Worm (Caenorhabditis elegans): Measurements from ENCODE around the gene C08E8.5.
"Not testable (repeated sequence)": the region's sequence is repeated elsewhere in the genome, so short reads cannot be mapped to it uniquely, and the experiment has no call there.

C08E8.5 gene

DNA sequence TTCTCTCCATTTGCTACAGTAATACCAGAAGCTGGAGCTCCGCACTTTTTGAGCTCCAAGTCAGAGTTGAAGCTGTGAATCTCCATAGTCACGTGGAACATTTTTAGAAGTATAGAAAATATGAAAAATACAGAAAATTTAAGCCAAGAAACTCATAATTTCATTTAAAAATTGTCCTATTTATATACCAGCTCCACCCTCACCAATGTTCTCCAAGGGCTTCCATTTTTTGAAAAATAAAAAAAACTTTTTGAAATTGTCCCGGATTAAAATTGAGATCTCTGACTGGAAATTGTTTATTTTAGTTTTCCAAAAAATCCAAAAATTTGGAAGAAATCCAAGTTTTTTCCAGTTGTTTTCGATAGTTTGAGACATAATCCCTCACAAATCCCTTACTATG is at the start of gene C08E8.5:
Gene C08E8.5 (minus strand): TSS at position 101 of the 400 bp plus-strand sequence.
- TF ChIP-seq tab-1 (GFP tag; IDR thresholded peaks at IDR 0.05) (no peak), klf-2 (GFP tag; conservative IDR thresholded peaks at IDR 0.05) (no peak), ztf-29 (GFP tag; IDR thresholded peaks at IDR 0.05) (no peak), T22C8.4 (GFP tag; IDR thresholded peaks at IDR 0.05) (no peak), cog-1 (tag; optimal IDR thresholded peaks at IDR 0.05) (no peak), ref-1 (GFP tag; conservative IDR thresholded peaks at IDR 0.05) (no peak), flt-1 (GFP tag; IDR thresholded peaks at IDR 0.05) (no peak), med-1 (GFP tag; optimal IDR thresholded peaks at IDR 0.05; ENCODE audit: insufficient read depth) (no peak), ztf-23 (GFP tag; IDR thresholded peaks at IDR 0.05) (no peak)

DNA sequence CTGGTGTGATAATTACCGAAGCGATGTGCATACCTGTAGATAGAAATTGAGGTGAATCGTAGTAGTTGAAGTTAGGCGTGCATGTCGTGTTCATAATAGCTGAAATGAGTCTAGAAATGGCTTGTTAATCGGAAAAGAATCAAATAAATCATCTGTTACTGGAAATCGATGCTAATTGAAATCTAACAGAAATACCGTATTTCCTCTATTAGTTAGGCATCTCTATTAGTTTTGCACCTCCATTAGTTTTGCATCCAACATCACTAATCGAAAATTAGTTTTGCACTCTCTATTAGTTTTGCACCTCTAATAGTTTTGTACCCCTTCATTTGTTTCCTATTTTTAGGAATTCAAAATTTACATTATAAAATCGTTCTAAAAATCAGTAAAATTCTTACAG is 45.0 kb upstream of the C08E8.5 start, which contains the start of gene srh-209:
Gene srh-209 (minus strand): TSS at position 101 of the 400 bp plus-strand sequence.
- not testable (repeated sequence) for TF ChIP-seq cog-1 (tag; optimal IDR thresholded peaks at IDR 0.05); klf-2 (GFP tag; conservative IDR thresholded peaks at IDR 0.05); T22C8.4 (GFP tag; IDR thresholded peaks at IDR 0.05)

DNA sequence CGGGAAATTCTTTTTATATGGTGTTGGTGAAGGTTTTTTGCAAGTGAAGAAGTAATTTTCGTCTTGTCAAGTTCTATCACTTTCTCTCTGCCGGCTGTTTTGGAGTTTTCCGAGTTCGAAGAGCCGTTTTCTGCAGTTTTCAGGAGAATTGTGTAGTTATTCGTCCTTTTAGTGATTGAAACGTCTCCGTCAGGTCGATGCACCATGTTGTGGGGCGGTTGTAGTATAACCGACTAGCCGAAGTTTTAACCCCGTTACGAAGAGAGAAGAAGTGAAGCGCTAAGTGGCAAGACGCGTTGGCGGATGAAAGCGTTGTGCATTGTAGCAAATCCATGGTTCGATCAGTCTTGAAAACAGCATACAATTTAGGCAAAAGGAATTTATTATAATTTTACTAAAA is 43.0 kb upstream of the C08E8.5 start:
- TF ChIP-seq cog-1 (tag; optimal IDR thresholded peaks at IDR 0.05) (no peak), ztf-29 (GFP tag; IDR thresholded peaks at IDR 0.05) (no peak), ztf-23 (GFP tag; IDR thresholded peaks at IDR 0.05) (no peak), tab-1 (GFP tag; IDR thresholded peaks at IDR 0.05) (no peak), klf-2 (GFP tag; conservative IDR thresholded peaks at IDR 0.05) (no peak), med-1 (GFP tag; optimal IDR thresholded peaks at IDR 0.05; ENCODE audit: insufficient read depth) (no peak), ref-1 (GFP tag; conservative IDR thresholded peaks at IDR 0.05) (no peak), T22C8.4 (GFP tag; IDR thresholded peaks at IDR 0.05) (no peak), flt-1 (GFP tag; IDR thresholded peaks at IDR 0.05) (no peak)

DNA sequence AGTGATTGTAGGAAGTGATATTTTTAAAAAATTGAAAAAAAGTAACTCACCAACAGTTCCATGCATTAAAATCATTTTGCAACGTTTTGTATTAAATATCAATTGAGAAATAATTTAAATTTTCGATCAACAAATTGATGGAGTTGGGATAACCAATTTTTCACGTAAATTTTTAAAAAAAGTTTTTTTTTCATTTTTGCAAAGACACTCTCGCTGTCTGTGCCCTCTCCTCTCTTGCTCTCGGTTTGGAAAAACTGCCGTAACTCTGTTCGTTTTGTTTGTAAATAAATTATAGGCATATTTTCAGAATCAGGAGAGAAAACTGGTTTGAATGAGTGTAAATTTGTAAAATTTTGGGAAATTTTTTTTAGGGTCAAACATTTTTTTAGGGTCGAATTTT is 38.0 kb upstream of the C08E8.5 start, which contains the start of gene Y51A2B.16:
Gene Y51A2B.16 (minus strand): TSS at position 101 of the 400 bp plus-strand sequence.
- TF ChIP-seq tab-1 (GFP tag; IDR thresholded peaks at IDR 0.05) (no peak), ztf-29 (GFP tag; IDR thresholded peaks at IDR 0.05) (no peak), med-1 (GFP tag; optimal IDR thresholded peaks at IDR 0.05; ENCODE audit: insufficient read depth) (no peak), ref-1 (GFP tag; conservative IDR thresholded peaks at IDR 0.05) (no peak), T22C8.4 (GFP tag; IDR thresholded peaks at IDR 0.05) (no peak), ztf-23 (GFP tag; IDR thresholded peaks at IDR 0.05) (no peak), klf-2 (GFP tag; conservative IDR thresholded peaks at IDR 0.05) (no peak), cog-1 (tag; optimal IDR thresholded peaks at IDR 0.05) (no peak), flt-1 (GFP tag; IDR thresholded peaks at IDR 0.05) (no peak)

DNA sequence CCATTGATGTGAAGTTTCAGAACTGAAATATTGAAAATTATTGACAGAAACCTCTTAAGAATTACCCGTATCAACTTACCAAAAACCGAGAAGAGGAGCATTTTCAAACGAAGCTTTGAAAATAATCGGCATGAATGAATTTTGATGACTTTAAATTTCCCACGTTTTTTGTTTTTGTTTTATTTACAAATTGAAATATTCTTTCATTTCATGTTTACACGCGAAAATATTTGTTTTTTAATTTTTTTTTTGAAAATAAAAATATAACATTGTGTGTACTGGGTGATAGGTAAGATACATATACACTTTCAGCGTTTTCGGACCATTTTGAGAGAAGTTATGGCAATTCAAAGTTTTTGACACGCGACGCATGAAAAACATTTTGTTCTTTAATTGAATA is 35.9 kb upstream of the C08E8.5 start, which contains the start of gene Y51A2B.9:
Gene Y51A2B.9 (minus strand): TSS at position 101 of the 400 bp plus-strand sequence.
- TF ChIP-seq tab-1 (GFP tag; IDR thresholded peaks at IDR 0.05) (no peak), ref-1 (GFP tag; conservative IDR thresholded peaks at IDR 0.05) (no peak), T22C8.4 (GFP tag; IDR thresholded peaks at IDR 0.05) (no peak), flt-1 (GFP tag; IDR thresholded peaks at IDR 0.05) (no peak), cog-1 (tag; optimal IDR thresholded peaks at IDR 0.05) (no peak), med-1 (GFP tag; optimal IDR thresholded peaks at IDR 0.05; ENCODE audit: insufficient read depth) (no peak), ztf-23 (GFP tag; IDR thresholded peaks at IDR 0.05) (no peak), klf-2 (GFP tag; conservative IDR thresholded peaks at IDR 0.05) (no peak), ztf-29 (GFP tag; IDR thresholded peaks at IDR 0.05) (no peak)

DNA sequence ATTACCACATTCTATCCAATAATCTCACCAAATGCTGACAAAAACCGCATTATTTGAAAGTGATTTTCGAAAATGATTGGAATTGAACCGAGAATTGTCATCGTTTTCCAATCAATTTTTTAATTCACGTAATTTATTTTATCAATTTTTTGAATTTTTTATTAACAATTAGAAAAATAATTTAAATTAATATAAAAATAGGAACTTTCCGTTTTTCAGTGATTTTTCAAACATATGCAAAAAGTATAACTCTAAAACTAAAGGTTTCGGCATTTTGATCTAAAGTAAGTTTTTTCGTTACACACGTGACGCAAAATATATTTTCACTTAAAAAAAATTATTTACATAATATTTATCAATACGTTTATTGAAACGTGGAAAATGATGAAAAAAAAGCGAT is 34.4 kb upstream of the C08E8.5 start, which contains the start of gene Y51A2B.6:
Gene Y51A2B.6 (minus strand): TSS at position 101 of the 400 bp plus-strand sequence.
- TF ChIP-seq klf-2 (GFP tag; conservative IDR thresholded peaks at IDR 0.05) (no peak), flt-1 (GFP tag; IDR thresholded peaks at IDR 0.05) (no peak), ref-1 (GFP tag; conservative IDR thresholded peaks at IDR 0.05) (no peak), ztf-23 (GFP tag; IDR thresholded peaks at IDR 0.05) (no peak), tab-1 (GFP tag; IDR thresholded peaks at IDR 0.05) (no peak), cog-1 (tag; optimal IDR thresholded peaks at IDR 0.05) (no peak), med-1 (GFP tag; optimal IDR thresholded peaks at IDR 0.05; ENCODE audit: insufficient read depth) (no peak), T22C8.4 (GFP tag; IDR thresholded peaks at IDR 0.05) (no peak), ztf-29 (GFP tag; IDR thresholded peaks at IDR 0.05) (no peak)

DNA sequence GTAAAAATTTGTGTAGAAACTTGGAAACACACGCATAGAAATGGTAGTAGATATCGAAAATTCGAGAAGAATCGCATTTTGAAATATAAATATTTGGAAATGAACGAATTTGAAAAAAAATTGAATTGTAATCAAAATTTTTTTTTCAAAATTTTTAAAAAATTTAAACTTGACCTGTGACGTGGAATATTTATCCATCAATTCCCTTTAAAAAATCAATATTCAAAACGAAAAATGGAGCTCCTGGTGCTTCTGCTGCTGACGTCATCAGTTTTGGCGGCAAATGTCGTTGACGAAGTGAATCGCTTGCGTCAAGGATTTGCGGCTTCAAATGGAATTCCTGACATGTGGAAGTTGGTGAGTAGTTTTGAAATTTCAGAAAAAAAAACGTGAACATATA is 29.3 kb upstream of the C08E8.5 start, which contains the start of the genes Y51A2B.4 and Y51A2B.5:
Gene Y51A2B.4 (minus strand): TSS at position 101 of the 400 bp plus-strand sequence.
Gene Y51A2B.5 (plus strand): TSS at position 232 of the 400 bp plus-strand sequence.
- TF ChIP-seq T22C8.4 (GFP tag; IDR thresholded peaks at IDR 0.05): no peak
- TF ChIP-seq ztf-29 (GFP tag; IDR thresholded peaks at IDR 0.05): no peak
- TF ChIP-seq flt-1 (GFP tag; IDR thresholded peaks at IDR 0.05): no peak
- no peak for TF ChIP-seq tab-1 (GFP tag; IDR thresholded peaks at IDR 0.05)
- TF ChIP-seq cog-1 (tag; optimal IDR thresholded peaks at IDR 0.05): no peak
- TF ChIP-seq klf-2 (GFP tag; conservative IDR thresholded peaks at IDR 0.05): no peak
- TF ChIP-seq med-1 (GFP tag; optimal IDR thresholded peaks at IDR 0.05; ENCODE audit: insufficient read depth): no peak
- TF ChIP-seq ref-1 (GFP tag; conservative IDR thresholded peaks at IDR 0.05): no peak
- no peak for TF ChIP-seq ztf-23 (GFP tag; IDR thresholded peaks at IDR 0.05)

DNA sequence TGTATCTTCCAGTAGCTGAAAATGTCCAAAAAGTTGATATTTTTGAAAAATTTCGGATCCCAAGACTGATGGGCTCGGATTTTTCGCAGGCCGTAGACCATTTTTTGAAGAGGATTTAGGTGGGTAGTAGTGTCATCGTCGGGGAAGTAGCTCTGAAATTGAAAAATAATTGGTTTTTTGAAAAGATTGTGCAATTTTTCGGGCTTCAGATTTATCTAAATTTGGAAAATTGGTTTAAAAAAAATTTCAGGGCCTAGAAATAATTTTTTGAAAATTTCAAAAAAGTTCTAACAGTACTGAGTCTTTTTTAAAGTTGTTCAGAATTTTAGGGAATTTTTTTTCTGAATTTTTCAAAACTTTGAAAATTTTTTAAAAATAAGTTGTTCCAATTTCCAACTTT is 22.8 kb upstream of the C08E8.5 start, which contains the start of gene nhr-288:
Gene nhr-288 (minus strand): TSS at position 101 of the 400 bp plus-strand sequence.
- no peak for TF ChIP-seq flt-1 (GFP tag; IDR thresholded peaks at IDR 0.05)
- no peak for TF ChIP-seq ref-1 (GFP tag; conservative IDR thresholded peaks at IDR 0.05)
- no peak for TF ChIP-seq ztf-23 (GFP tag; IDR thresholded peaks at IDR 0.05)
- TF ChIP-seq ztf-29 (GFP tag; IDR thresholded peaks at IDR 0.05): no peak
- no peak for TF ChIP-seq klf-2 (GFP tag; conservative IDR thresholded peaks at IDR 0.05)
- no peak for TF ChIP-seq med-1 (GFP tag; optimal IDR thresholded peaks at IDR 0.05; ENCODE audit: insufficient read depth)
- TF ChIP-seq tab-1 (GFP tag; IDR thresholded peaks at IDR 0.05): no peak
- TF ChIP-seq T22C8.4 (GFP tag; IDR thresholded peaks at IDR 0.05): no peak
- no peak for TF ChIP-seq cog-1 (tag; optimal IDR thresholded peaks at IDR 0.05)

DNA sequence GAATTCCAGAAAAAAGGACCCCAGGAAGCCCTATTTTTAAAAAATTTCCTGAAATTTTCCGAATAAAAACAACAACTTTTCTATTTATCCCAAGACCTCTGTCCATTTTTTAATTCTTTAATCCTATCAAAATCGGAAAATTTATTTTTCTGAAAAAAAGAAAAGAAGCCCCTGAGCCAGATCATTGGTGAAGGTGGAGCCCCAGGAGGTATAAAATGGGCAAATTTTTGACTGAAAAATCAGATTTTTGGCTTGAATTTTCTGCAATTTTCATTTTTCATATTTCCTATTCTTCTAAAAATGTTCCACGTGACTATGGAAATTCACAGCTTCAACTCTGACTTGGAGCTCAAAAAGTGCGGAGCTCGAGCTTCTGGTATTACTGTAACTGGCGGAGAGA is 19.0 kb upstream of the C08E8.5 start, which contains the start of gene Y51A2B.8:
Gene Y51A2B.8 (plus strand): TSS at position 301 of the 400 bp plus-strand sequence.
- TF ChIP-seq med-1 (GFP tag; optimal IDR thresholded peaks at IDR 0.05; ENCODE audit: insufficient read depth) (no peak), flt-1 (GFP tag; IDR thresholded peaks at IDR 0.05) (no peak), T22C8.4 (GFP tag; IDR thresholded peaks at IDR 0.05) (no peak), ztf-29 (GFP tag; IDR thresholded peaks at IDR 0.05) (no peak), klf-2 (GFP tag; conservative IDR thresholded peaks at IDR 0.05) (no peak), cog-1 (tag; optimal IDR thresholded peaks at IDR 0.05) (no peak), ztf-23 (GFP tag; IDR thresholded peaks at IDR 0.05) (no peak), tab-1 (GFP tag; IDR thresholded peaks at IDR 0.05) (no peak), ref-1 (GFP tag; conservative IDR thresholded peaks at IDR 0.05) (no peak)

Measured in whole organism, midembryonic.